Worm (Caenorhabditis elegans) whole organism, L3 larva: Measurements from ENCODE around the gene cul-5.

ENCODE experiments used
- fkh-10 ChIP-seq: sonication (generic microtip); optimal IDR thresholded peaks from 2 replicates; lab custom pipeline; 2017; ENCODE audit warnings: missing biosample characterization, missing genetic modification reagents, missing genetic modification characterization
- nhr-25 ChIP-seq: sonication (generic microtip); optimal IDR thresholded peaks from 2 replicates; lab custom pipeline; 2017; ENCODE audit warnings: missing biosample characterization, missing genetic modification characterization
- nhr-43 ChIP-seq: sonication (generic microtip); optimal IDR thresholded peaks from 2 replicates; lab custom pipeline; 2016; ENCODE audit warnings: mild to moderate bottlenecking, missing genetic modification characterization, missing compliant biosample characterization; ENCODE audit not compliant: poor library complexity, severe bottlenecking

DNA sequence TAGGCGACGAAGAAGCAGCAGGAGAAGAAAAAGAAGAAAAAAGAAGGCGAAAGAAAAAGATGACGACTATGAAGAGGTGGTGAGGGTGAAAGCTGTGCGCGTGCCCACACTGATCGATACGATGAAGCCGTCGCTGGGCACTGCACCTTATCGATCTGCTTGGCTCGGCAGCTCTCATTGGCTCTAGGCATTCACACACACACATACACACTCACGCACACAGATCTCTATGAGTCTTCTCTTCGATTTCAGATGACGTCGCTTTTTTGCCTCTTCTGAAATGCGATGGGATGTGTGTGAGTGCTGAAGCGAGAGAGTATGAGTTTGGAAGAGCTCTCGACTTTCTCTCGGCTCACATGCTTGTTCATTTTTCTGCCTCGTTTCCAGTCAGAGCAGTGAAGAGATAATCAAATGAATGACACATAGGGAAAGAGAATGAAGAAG lies 4.7 kb upstream of the cul-5 start:
- TF ChIP-seq nhr-25 (tag; lab: Kevin White, UChicago) (no peak), nhr-43 (tag; lab: Kevin White, UChicago) (no peak), fkh-10 (GFP tag; lab: Kevin White, UChicago) (peak; percentile 95)
